Worm (Caenorhabditis elegans): ENCODE data around the gene ZK616.2.

Gene ZK616.2

ce11 chrIV:5377062-5377461 is 20.6 kb upstream of the ZK616.2 start, which contains the start of gene elo-5:
Gene elo-5, minus strand, starts transcription at chrIV:5377117.
- TF ChIP-seq fos-1 (tag; optimal IDR thresholded peaks at IDR 0.05) (peak; percentile 76), unc-62 (GFP tag; optimal IDR thresholded peaks at IDR 0.05) (no peak), lin-39 (tag; optimal IDR thresholded peaks at IDR 0.05) (no peak), unc-55 (GFP tag; optimal IDR thresholded peaks at IDR 0.05) (no peak), aly-2 (tag; optimal IDR thresholded peaks at IDR 0.05) (no peak), zag-1 (tag; optimal IDR thresholded peaks at IDR 0.05) (no peak)

- TF ChIP-seq fos-1 (tag; optimal IDR thresholded peaks at IDR 0.05): peak; percentile 51
- no peak for TF ChIP-seq aly-2 (tag; optimal IDR thresholded peaks at IDR 0.05)
These were observed 17.5 kb upstream of the ZK616.2 start for ce11 chrIV:5380140-5380539.

- no peak for TF ChIP-seq nhr-77 (tag; optimal IDR thresholded peaks at IDR 0.05)
- no peak for TF ChIP-seq sem-4 (tag; optimal IDR thresholded peaks at IDR 0.05)
- no peak for TF ChIP-seq nhr-12 (tag; optimal IDR thresholded peaks at IDR 0.05)
- no peak for TF ChIP-seq mdl-1 (tag; optimal IDR thresholded peaks at IDR 0.05)
- no peak for TF ChIP-seq nhr-10 (tag; optimal IDR thresholded peaks at IDR 0.05)
- no peak for TF ChIP-seq snpc-4 (tag; optimal IDR thresholded peaks at IDR 0.05)
- no peak for TF ChIP-seq R02D3.7 (tag; optimal IDR thresholded peaks at IDR 0.05)
- no peak for TF ChIP-seq lin-13 (GFP tag; optimal IDR thresholded peaks at IDR 0.05)
- no peak for TF ChIP-seq Y55F3AM.14 (GFP tag; optimal IDR thresholded peaks at IDR 0.05)
- no peak for TF ChIP-seq lin-11 (tag; optimal IDR thresholded peaks at IDR 0.05)
- no peak for TF ChIP-seq unc-39 (tag; optimal IDR thresholded peaks at IDR 0.05)
- no peak for TF ChIP-seq ztf-11 (tag; optimal IDR thresholded peaks at IDR 0.05)
- no peak for TF ChIP-seq mab-5 (tag; optimal IDR thresholded peaks at IDR 0.05)
- no peak for TF ChIP-seq aly-2 (tag; optimal IDR thresholded peaks at IDR 0.05)
- no peak for TF ChIP-seq lsy-2 (tag; optimal IDR thresholded peaks at IDR 0.05)
These were observed 16.3 kb upstream of the ZK616.2 start, which contains the start of gene F41H10.2 for ce11 chrIV:5381334-5381733. Gene F41H10.2, plus strand, starts transcription at chrIV:5381634.

ce11 chrIV:5382609-5383008 is 15.0 kb upstream of the ZK616.2 start, which contains the start of gene F41H10.1:
Gene F41H10.1, plus strand, starts transcription at chrIV:5382909.
- TF ChIP-seq nhr-77 (tag; optimal IDR thresholded peaks at IDR 0.05) (no peak), ztf-1 (GFP tag; conservative IDR thresholded peaks at IDR 0.05) (no peak), unc-55 (GFP tag; optimal IDR thresholded peaks at IDR 0.05) (no peak), nhr-25 (tag; optimal IDR thresholded peaks at IDR 0.05) (no peak), nhr-12 (tag; optimal IDR thresholded peaks at IDR 0.05) (no peak), elt-1 (tag; optimal IDR thresholded peaks at IDR 0.05) (no peak), sma-9 (GFP tag; optimal IDR thresholded peaks at IDR 0.05) (no peak), sma-9 (tag; optimal IDR thresholded peaks at IDR 0.05) (no peak), Y55F3AM.14 (GFP tag; optimal IDR thresholded peaks at IDR 0.05) (no peak), mbf-1 (tag; optimal IDR thresholded peaks at IDR 0.05) (no peak), unc-62 (GFP tag; optimal IDR thresholded peaks at IDR 0.05) (no peak), snpc-4 (tag; optimal IDR thresholded peaks at IDR 0.05) (no peak), nhr-129 (tag; optimal IDR thresholded peaks at IDR 0.05) (no peak), zag-1 (tag; optimal IDR thresholded peaks at IDR 0.05) (no peak), alr-1 (tag; optimal IDR thresholded peaks at IDR 0.05) (no peak)

DNA sequence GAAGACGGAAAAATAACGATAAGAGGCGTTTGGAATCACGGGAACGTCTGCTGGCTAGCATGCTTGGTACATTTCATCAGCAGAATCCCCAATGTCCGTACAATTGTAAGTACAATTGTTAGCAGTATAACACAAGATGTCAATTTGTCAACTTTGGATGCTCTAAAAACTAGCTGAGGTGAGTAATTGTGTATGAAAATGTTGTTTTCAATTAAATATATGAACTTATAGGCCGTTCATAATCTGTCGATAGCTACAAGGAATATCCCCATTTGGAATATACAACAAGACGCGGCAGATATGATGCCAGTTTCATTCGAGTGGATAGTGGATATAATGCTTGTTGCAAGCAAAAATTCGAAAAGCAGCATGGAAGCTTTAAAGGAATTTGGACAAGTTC is 12.6 kb upstream of the ZK616.2 start, which contains the start of gene F41H10.12:
Gene F41H10.12, plus strand, starts transcription at position 301 of the 400 bp plus-strand sequence.
- TF ChIP-seq alr-1 (tag; optimal IDR thresholded peaks at IDR 0.05) (no peak), snpc-4 (tag; optimal IDR thresholded peaks at IDR 0.05) (no peak), nhr-77 (tag; optimal IDR thresholded peaks at IDR 0.05) (no peak), lin-13 (GFP tag; optimal IDR thresholded peaks at IDR 0.05) (no peak), nhr-129 (tag; optimal IDR thresholded peaks at IDR 0.05) (no peak), ztf-4 (tag; optimal IDR thresholded peaks at IDR 0.05) (no peak), sma-3 (GFP tag; optimal IDR thresholded peaks at IDR 0.05) (no peak), ama-1 (optimal IDR thresholded peaks at IDR 0.05) (no peak), nhr-6 (tag; optimal IDR thresholded peaks at IDR 0.05) (no peak), nhr-23 (tag; optimal IDR thresholded peaks at IDR 0.05) (no peak), unc-39 (tag; optimal IDR thresholded peaks at IDR 0.05) (no peak), lsy-2 (tag; optimal IDR thresholded peaks at IDR 0.05) (no peak), nhr-10 (tag; optimal IDR thresholded peaks at IDR 0.05) (no peak), ztf-1 (GFP tag; conservative IDR thresholded peaks at IDR 0.05) (no peak), skn-1 (tag; optimal IDR thresholded peaks at IDR 0.05) (no peak), unc-62 (GFP tag; optimal IDR thresholded peaks at IDR 0.05) (no peak)

All from whole organism, L2 larva.